Worm (Caenorhabditis elegans): Measurements from ENCODE around the gene nlp-11.

DNA sequence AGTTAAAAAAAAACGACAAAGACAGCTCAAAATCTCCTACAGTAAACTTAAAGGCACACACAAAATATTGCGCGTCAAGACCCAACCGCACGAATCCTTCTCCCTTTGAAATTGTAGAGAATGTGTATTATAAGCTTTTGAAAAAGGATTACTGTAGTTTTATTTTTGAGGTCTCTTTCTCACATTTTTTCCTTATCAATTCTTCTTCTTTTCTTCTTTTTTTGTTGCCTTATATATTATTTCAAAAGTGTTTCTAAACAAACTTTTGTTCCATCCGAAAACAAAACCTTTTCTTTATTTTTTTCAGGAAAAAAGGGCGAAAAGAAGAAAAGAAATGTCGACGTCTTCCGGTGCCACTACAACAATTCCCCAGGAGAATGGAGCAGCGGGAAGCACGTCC is 11.2 kb downstream of the nlp-11 start, which contains the start of gene ZK1320.13:
- no peak for TF ChIP-seq him-1 (tag; optimal IDR thresholded peaks at IDR 0.05)
- TF ChIP-seq W03F9.2 (tag; optimal IDR thresholded peaks at IDR 0.05): no peak
